Fruit fly (Drosophila melanogaster): ENCODE results near the gene CG9588.

DNA sequence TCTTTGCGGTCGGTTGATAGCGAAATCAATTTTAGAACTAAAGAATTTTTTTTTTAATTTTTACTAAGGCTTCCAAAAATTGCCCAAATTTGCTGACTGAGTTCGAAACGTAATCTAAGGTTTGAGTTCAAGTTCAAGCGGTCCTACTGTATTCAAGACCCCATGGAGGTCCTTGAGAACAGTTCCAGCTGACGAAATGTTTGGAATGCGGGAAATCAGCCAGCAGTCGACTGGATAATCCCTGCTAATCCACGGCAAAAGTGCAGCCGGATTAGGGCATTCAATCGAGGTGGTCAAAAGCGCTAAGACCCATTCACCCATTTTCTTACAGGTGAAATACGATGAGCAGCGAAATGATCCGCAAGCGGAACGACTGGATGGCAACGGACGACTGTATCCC lies 24.3 kb upstream of the CG9588 start, which contains the start of gene f-cup:
- no peak for TF ChIP-seq CG14711 (tag; optimal IDR thresholded peaks at IDR 0.05)
- TF ChIP-seq Clk (GFP tag; optimal IDR thresholded peaks at IDR 0.05) = no peak
- TF ChIP-seq CG33017 (tag; optimal IDR thresholded peaks at IDR 0.05) = no peak
- TF ChIP-seq CG12768 (GFP tag; optimal IDR thresholded peaks at IDR 0.05) = no peak
- no peak for TF ChIP-seq CG1620 (GFP tag; optimal IDR thresholded peaks at IDR 0.05)
- no peak for TF ChIP-seq CG7101 (tag; optimal IDR thresholded peaks at IDR 0.05)
- no peak for TF ChIP-seq toe (GFP tag; optimal IDR thresholded peaks at IDR 0.05)
- no peak for TF ChIP-seq CG7045 (GFP tag; optimal IDR thresholded peaks at IDR 0.05)
- TF ChIP-seq kay (GFP tag; ENCODE audit: borderline replicate concordance) = no peak
- no peak for TF ChIP-seq CG5204 (GFP tag; optimal IDR thresholded peaks at IDR 0.05)
- no peak for TF ChIP-seq Mnt (GFP tag; optimal IDR thresholded peaks at IDR 0.05)
- no peak for TF ChIP-seq tj (GFP tag; optimal IDR thresholded peaks at IDR 0.05)
